Fruit fly (Drosophila melanogaster): ENCODE results near the gene DopEcR.

Gene DopEcR

dm6 chr3L:4336588-4336987, 43.6 kb downstream of the DopEcR start:
- TF ChIP-seq Lpt (GFP tag; optimal IDR thresholded peaks at IDR 0.05) (peak; percentile 11), pdm3 (GFP tag; optimal IDR thresholded peaks at IDR 0.05) (peak; percentile 14), eg (GFP tag; IDR thresholded peaks at IDR 0.05) (peak; percentile 73), CG10669 (GFP tag; optimal IDR thresholded peaks at IDR 0.05) (peak; percentile 51), CG11294 (GFP tag; IDR thresholded peaks at IDR 0.05) (0 out of 2 replicates have a peak, but pooled peaks have one; percentile 26), fkh (GFP tag; optimal IDR thresholded peaks at IDR 0.05) (no peak), CG8632 (GFP tag; optimal IDR thresholded peaks at IDR 0.05) (no peak), Hr38 (GFP tag; optimal IDR thresholded peaks at IDR 0.05) (no peak), CG6808 (GFP tag; optimal IDR thresholded peaks at IDR 0.05) (peak; percentile 74), Sox102F (GFP tag; optimal IDR thresholded peaks at IDR 0.05) (no peak), CG6276 (GFP tag; optimal IDR thresholded peaks at IDR 0.05) (peak; percentile 88), CG7368 (GFP tag; optimal IDR thresholded peaks at IDR 0.05) (peak; percentile 24), CG10631 (GFP tag; optimal IDR thresholded peaks at IDR 0.05) (no peak), spab (GFP tag; optimal IDR thresholded peaks at IDR 0.05) (peak; percentile 57), CG16779 (tag; optimal IDR thresholded peaks at IDR 0.05) (peak; percentile 5), CG9139 (GFP tag; optimal IDR thresholded peaks at IDR 0.05) (peak; percentile 46), Met (GFP tag; optimal IDR thresholded peaks at IDR 0.05) (no peak), CG6854 (GFP tag; optimal IDR thresholded peaks at IDR 0.05) (no peak), vri (GFP tag; optimal IDR thresholded peaks at IDR 0.05) (no peak), Sox14 (GFP tag; optimal IDR thresholded peaks at IDR 0.05) (no peak), CG11902 (GFP tag; optimal IDR thresholded peaks at IDR 0.05) (no peak), salr (GFP tag; optimal IDR thresholded peaks at IDR 0.05) (no peak), CG15336 (GFP tag; IDR thresholded peaks at IDR 0.05) (peak; percentile 74), dsx (GFP tag; optimal IDR thresholded peaks at IDR 0.05; ENCODE audit: poor library complexity, severe bottlenecking) (no peak), lz (GFP tag; optimal IDR thresholded peaks at IDR 0.05) (no peak), fd85E (GFP tag; optimal IDR thresholded peaks at IDR 0.05) (no peak), Ets96B (tag; optimal IDR thresholded peaks at IDR 0.05) (peak; percentile 46), CG6792 (GFP tag; optimal IDR thresholded peaks at IDR 0.05) (no peak), Eip78C (GFP tag) (peak; percentile 67), CG11762 (GFP tag; optimal IDR thresholded peaks at IDR 0.05; ENCODE audit: insufficient read depth) (peak; percentile 28), CG3919 (GFP tag; optimal IDR thresholded peaks at IDR 0.05) (peak; percentile 31), topi (GFP tag; optimal IDR thresholded peaks at IDR 0.05) (no peak), fd59A (GFP tag; optimal IDR thresholded peaks at IDR 0.05) (no peak), Hr39 (GFP tag; optimal IDR thresholded peaks at IDR 0.05) (no peak), Ets21C (GFP tag; optimal IDR thresholded peaks at IDR 0.05) (no peak), CG8319 (GFP tag; optimal IDR thresholded peaks at IDR 0.05) (no peak), CG32006 (GFP tag; optimal IDR thresholded peaks at IDR 0.05) (peak; percentile 64), ss (GFP tag; optimal IDR thresholded peaks at IDR 0.05) (peak in 1 of 2 experiments; percentile 10), CG6163 (GFP tag; IDR thresholded peaks at IDR 0.05) (peak; percentile 47; the same call in 2 of the 3 replicates), Sox15 (GFP tag; optimal IDR thresholded peaks at IDR 0.05) (no peak), Blimp-1 (GFP tag; optimal IDR thresholded peaks at IDR 0.05) (no peak), svp (GFP tag) (no peak), Gug (GFP tag; IDR thresholded peaks at IDR 0.05) (peak; percentile 34; the same call in 1 of the 2 replicates), net (GFP tag; optimal IDR thresholded peaks at IDR 0.05) (no peak), acj6 (GFP tag; optimal IDR thresholded peaks at IDR 0.05) (no peak), Hr4 (GFP tag; optimal IDR thresholded peaks at IDR 0.05) (peak; percentile 10), CG4318 (GFP tag; optimal IDR thresholded peaks at IDR 0.05) (peak; percentile 31), CG8119 (GFP tag; IDR thresholded peaks at IDR 0.05) (peak; percentile 55; the same call in 2 of the 3 replicates), CG3032 (tag; optimal IDR thresholded peaks at IDR 0.05) (peak; percentile 39), Smox (GFP tag; optimal IDR thresholded peaks at IDR 0.05) (no peak), CG31627 (GFP tag; optimal IDR thresholded peaks at IDR 0.05) (no peak)

All from whole organism, prepupa.